Worm (Caenorhabditis elegans): ENCODE results near the gene flp-24.

ce11 chrIII:761476-761875, 36.6 kb downstream of the flp-24 start, which contains the start of gene nlp-52:
- TF ChIP-seq nhr-77 (tag; optimal IDR thresholded peaks at IDR 0.05) (no peak), nhr-237 (tag; optimal IDR thresholded peaks at IDR 0.05) (no peak), nhr-28 (tag; optimal IDR thresholded peaks at IDR 0.05) (no peak), egl-27 (tag; optimal IDR thresholded peaks at IDR 0.05) (no peak), nhr-76 (tag; optimal IDR thresholded peaks at IDR 0.05) (no peak), mdl-1 (tag; optimal IDR thresholded peaks at IDR 0.05) (no peak), nhr-11 (tag; optimal IDR thresholded peaks at IDR 0.05) (no peak), zag-1 (tag; optimal IDR thresholded peaks at IDR 0.05) (no peak), ztf-11 (tag; optimal IDR thresholded peaks at IDR 0.05) (no peak), R02D3.7 (tag; optimal IDR thresholded peaks at IDR 0.05) (no peak), unc-62 (GFP tag; optimal IDR thresholded peaks at IDR 0.05) (no peak), ceh-16 (tag; optimal IDR thresholded peaks at IDR 0.05) (no peak)
